Fruit fly (Drosophila melanogaster) whole organism, wandering third instar larva: ENCODE data around the gene Sap30.

Experiments
- Dfd ChIP-seq: fragments of >200 bp; optimal IDR thresholded peaks from 2 replicates; lab custom pipeline; 2017; ENCODE audit warnings: missing biosample characterization, missing genetic modification characterization
- Hr78 ChIP-seq: fragments of >200 bp; optimal IDR thresholded peaks from 2 replicates; lab custom pipeline; 2017; ENCODE audit warnings: missing biosample characterization, missing genetic modification characterization
- Mio ChIP-seq: sonication (Bioruptor generic); optimal IDR thresholded peaks from 2 replicates; lab custom pipeline; 2016; ENCODE audit warnings: missing biosample characterization, missing genetic modification characterization
- Sp1 ChIP-seq: fragments of 200-800 bp; sonication (Bioruptor generic); optimal IDR thresholded peaks from 3 replicates; lab custom pipeline; 2019; ENCODE audit warnings: missing biosample characterization, mild to moderate bottlenecking, missing genetic modification characterization, moderate library complexity
- foxo ChIP-seq, 2 experiments: fragments of 200-800 bp; sonication (Bioruptor generic); optimal IDR thresholded peaks; 2 replicates in 1 of 2; 3 replicates in 1 of 2; lab custom pipeline; 2016 to 2017; ENCODE audit warnings: missing biosample characterization in 2 of 2, missing genetic modification characterization in 2 of 2
- pan ChIP-seq: fragments of >200 bp; optimal IDR thresholded peaks from 2 replicates; lab custom pipeline; 2017
- psq ChIP-seq: fragments of 200-800 bp; sonication (Bioruptor generic); optimal IDR thresholded peaks from 3 replicates; lab custom pipeline; 2017; ENCODE audit warnings: missing biosample characterization, mild to moderate bottlenecking, missing genetic modification characterization, moderate library complexity
- usp ChIP-seq: fragments of >200 bp; optimal IDR thresholded peaks from 2 replicates; lab custom pipeline; 2017; ENCODE audit warnings: missing biosample characterization, missing genetic modification characterization

dm6 chrX:16768770-16769169 is 18.3 kb upstream of the Sap30 start:
- TF ChIP-seq usp (GFP tag; lab: Kevin White, UChicago) (no peak), Hr78 (GFP tag; lab: Kevin White, UChicago) (no peak), pan (lab: Kevin White, UChicago) (no peak), Sp1 (no peak), psq (GFP tag; lab: Kevin White, UChicago) (no peak), Mio (GFP tag; lab: Kevin White, UChicago) (no peak), Dfd (no peak), foxo (GFP tag; optimal IDR thresholded peaks at IDR 0.05; lab: Kevin White, UChicago) (no peak)
